Fruit fly (Drosophila melanogaster): ENCODE data around the gene euc.

The euc gene

dm6 chr3R:18997388-18998287 is 19.0 kb upstream of the euc start:
- TF ChIP-seq CG8478 (optimal IDR thresholded peaks at IDR 0.05) = no peak
- no peak for TF ChIP-seq pan (optimal IDR thresholded peaks at IDR 0.05)
- TF ChIP-seq EcR (GFP tag; optimal IDR thresholded peaks at IDR 0.05) = no peak
- no peak for TF ChIP-seq usp (GFP tag; optimal IDR thresholded peaks at IDR 0.05)
- TF ChIP-seq psq (optimal IDR thresholded peaks at IDR 0.05) = no peak
- no peak for TF ChIP-seq Dll (optimal IDR thresholded peaks at IDR 0.05)

- TF ChIP-seq EcR (GFP tag; optimal IDR thresholded peaks at IDR 0.05) = peak; percentile 67 to 71
- no peak for TF ChIP-seq usp (GFP tag; optimal IDR thresholded peaks at IDR 0.05)
Observed at dm6 chr3R:18995556-18996272, 17.1 kb upstream of the euc start.

- TF ChIP-seq psq (optimal IDR thresholded peaks at IDR 0.05) (no peak), pan (optimal IDR thresholded peaks at IDR 0.05) (no peak), EcR (GFP tag; optimal IDR thresholded peaks at IDR 0.05) (no peak), CG8478 (optimal IDR thresholded peaks at IDR 0.05) (no peak), Dll (optimal IDR thresholded peaks at IDR 0.05) (no peak), usp (GFP tag; optimal IDR thresholded peaks at IDR 0.05) (no peak)
Observed at dm6 chr3R:18993159-18993558, 14.6 kb upstream of the euc start.

- TF ChIP-seq EcR (GFP tag; optimal IDR thresholded peaks at IDR 0.05) (no peak), CG8478 (optimal IDR thresholded peaks at IDR 0.05) (no peak), usp (GFP tag; optimal IDR thresholded peaks at IDR 0.05) (no peak), Dll (optimal IDR thresholded peaks at IDR 0.05) (no peak), pan (optimal IDR thresholded peaks at IDR 0.05) (no peak), psq (optimal IDR thresholded peaks at IDR 0.05) (no peak)
Observed at dm6 chr3R:18991721-18992120, 13.1 kb upstream of the euc start.

dm6 chr3R:18990514-18990913 is 11.9 kb upstream of the euc start:
- no peak for TF ChIP-seq CG8478 (optimal IDR thresholded peaks at IDR 0.05)
- TF ChIP-seq Dll (optimal IDR thresholded peaks at IDR 0.05) = no peak
- TF ChIP-seq usp (GFP tag; optimal IDR thresholded peaks at IDR 0.05) = no peak
- no peak for TF ChIP-seq psq (optimal IDR thresholded peaks at IDR 0.05)
- TF ChIP-seq pan (optimal IDR thresholded peaks at IDR 0.05) = no peak
- TF ChIP-seq EcR (GFP tag; optimal IDR thresholded peaks at IDR 0.05) = no peak

- TF ChIP-seq pan (optimal IDR thresholded peaks at IDR 0.05) (no peak), CG8478 (optimal IDR thresholded peaks at IDR 0.05) (no peak), usp (GFP tag; optimal IDR thresholded peaks at IDR 0.05) (no peak), Dll (optimal IDR thresholded peaks at IDR 0.05) (no peak), EcR (GFP tag; optimal IDR thresholded peaks at IDR 0.05) (no peak)
Observed at dm6 chr3R:18989819-18990137, 11.2 kb upstream of the euc start.

dm6 chr3R:18988957-18989818 is 10.6 kb upstream of the euc start:
- no peak for TF ChIP-seq EcR (GFP tag; optimal IDR thresholded peaks at IDR 0.05)
- TF ChIP-seq usp (GFP tag; optimal IDR thresholded peaks at IDR 0.05) = no peak
- TF ChIP-seq Dll (optimal IDR thresholded peaks at IDR 0.05) = no peak
- TF ChIP-seq CG8478 (optimal IDR thresholded peaks at IDR 0.05) = no peak
- no peak for TF ChIP-seq psq (optimal IDR thresholded peaks at IDR 0.05)
- no peak for TF ChIP-seq pan (optimal IDR thresholded peaks at IDR 0.05)

dm6 chr3R:18987428-18988416 is 9.1 kb upstream of the euc start:
- no peak for TF ChIP-seq psq (optimal IDR thresholded peaks at IDR 0.05)
- peak; percentile 40 for TF ChIP-seq Dll (optimal IDR thresholded peaks at IDR 0.05)

- TF ChIP-seq EcR (GFP tag; optimal IDR thresholded peaks at IDR 0.05) (no peak), usp (GFP tag; optimal IDR thresholded peaks at IDR 0.05) (no peak), pan (optimal IDR thresholded peaks at IDR 0.05) (no peak), CG8478 (optimal IDR thresholded peaks at IDR 0.05) (no peak), psq (optimal IDR thresholded peaks at IDR 0.05) (no peak)
Observed at dm6 chr3R:18986089-18986887, 7.7 kb upstream of the euc start.

dm6 chr3R:18985114-18985785 is 6.6 kb upstream of the euc start:
- peak; percentile 59 for TF ChIP-seq pan (optimal IDR thresholded peaks at IDR 0.05)
- TF ChIP-seq Dll (optimal IDR thresholded peaks at IDR 0.05) = no peak
- no peak for TF ChIP-seq usp (GFP tag; optimal IDR thresholded peaks at IDR 0.05)
